Worm (Caenorhabditis elegans) whole organism, L1 larva: ENCODE results near the gene twk-42.

Source experiments
- efl-1 ChIP-seq, 4 experiments: fragments of 150-350 bp; optimal IDR thresholded peaks in 3 of 4; peaks in 1 of 4; 1 replicate in 1 of 4; 2 replicates in 3 of 4; lab custom pipeline; 2014; ENCODE audit warnings: missing biosample characterization in 2 of 4, missing genetic modification characterization in 2 of 4, missing genetic modification reagents in 2 of 4
- egl-27 ChIP-seq, 2 experiments: fragments of 150-350 bp in 1 of 2; sonication (generic microtip); optimal IDR thresholded peaks; 3 replicates each; lab custom pipeline; 2017 to 2018; ENCODE audit warnings: missing biosample characterization in 2 of 2, missing genetic modification characterization in 2 of 2, missing genetic modification reagents in 2 of 2
- hlh-4 ChIP-seq: sonication (generic microtip); optimal IDR thresholded peaks from 2 replicates; lab custom pipeline; 2016; ENCODE audit warnings: mild to moderate bottlenecking, missing genetic modification characterization, missing compliant biosample characterization
- lsy-2 ChIP-seq, 2 experiments: fragments of 150-350 bp; optimal IDR thresholded peaks; 2 replicates each; lab custom pipeline; 2014; ENCODE audit warnings: missing biosample characterization in 2 of 2, missing genetic modification characterization in 2 of 2

DNA sequence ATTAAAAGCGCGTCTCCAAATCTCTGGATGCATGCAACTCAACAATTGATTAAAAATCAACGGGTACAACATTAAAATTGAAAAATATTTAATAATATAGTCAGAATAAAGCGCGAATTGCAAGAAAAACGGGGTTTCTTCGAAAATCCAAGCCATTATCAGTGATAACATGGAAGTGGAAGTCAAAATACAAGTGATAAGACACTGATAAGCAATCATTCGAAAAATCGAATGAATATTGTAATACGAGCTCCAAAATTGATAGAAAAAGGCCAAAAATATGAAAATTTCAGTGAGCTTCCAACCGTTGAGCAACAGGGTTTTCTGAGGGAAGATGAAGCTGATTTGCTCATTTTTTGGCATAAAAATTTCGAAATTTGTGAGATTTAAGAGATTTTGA lies 38.2 kb downstream of the twk-42 start:
- TF ChIP-seq efl-1 (optimal IDR thresholded peaks at IDR 0.05; lab: Kevin White, UChicago) (no peak), efl-1 (GFP tag; optimal IDR thresholded peaks at IDR 0.05 in 1 of 2; lab: Kevin White, UChicago) (no peak), egl-27 (tag; optimal IDR thresholded peaks at IDR 0.05; lab: Kevin White, UChicago) (no peak), hlh-4 (tag; lab: Kevin White, UChicago) (no peak), lsy-2 (tag; optimal IDR thresholded peaks at IDR 0.05; lab: Kevin White, UChicago) (no peak)
